Fruit fly (Drosophila melanogaster) whole organism, prepupa: Measurements from ENCODE around the gene CG12507.

Source experiments
- Blimp-1 ChIP-seq: fragments of 200-800 bp; sonication (Bioruptor generic); optimal IDR thresholded peaks from 3 replicates; lab custom pipeline; 2017; ENCODE audit warnings: missing biosample characterization, missing genetic modification characterization, mild to moderate bottlenecking, moderate library complexity, missing genetic modification reagents
- CG10631 ChIP-seq: fragments of 200-800 bp; sonication (Bioruptor generic); optimal IDR thresholded peaks from 2 replicates; lab custom pipeline; 2016; ENCODE audit warnings: missing biosample characterization, missing genetic modification characterization
- CG10669 ChIP-seq: fragments of 200-800 bp; sonication (Bioruptor generic); optimal IDR thresholded peaks from 3 replicates; lab custom pipeline; 2018; ENCODE audit warnings: missing biosample characterization, mild to moderate bottlenecking, missing genetic modification characterization, moderate library complexity
- CG16779 ChIP-seq: fragments of 200-800 bp; sonication (Bioruptor generic); optimal IDR thresholded peaks from 3 replicates; lab custom pipeline; 2017; ENCODE audit warnings: missing biosample characterization, mild to moderate bottlenecking, missing genetic modification characterization
- CG3032 ChIP-seq: fragments of 200-800 bp; optimal IDR thresholded peaks from 2 replicates; lab custom pipeline; 2019; ENCODE audit warnings: missing biosample characterization, mild to moderate bottlenecking, missing genetic modification characterization, moderate library complexity
- CG32006 ChIP-seq: fragments of 200-800 bp; sonication (Bioruptor generic); optimal IDR thresholded peaks from 3 replicates; lab custom pipeline; 2017; ENCODE audit warnings: missing biosample characterization, mild to moderate bottlenecking, missing genetic modification characterization
- CG4318 ChIP-seq: fragments of 200-800 bp; sonication (Bioruptor generic); optimal IDR thresholded peaks from 3 replicates; lab custom pipeline; 2017; ENCODE audit warnings: missing biosample characterization, mild to moderate bottlenecking, missing genetic modification characterization
- CG6808 ChIP-seq: fragments of 200-800 bp; sonication (Bioruptor generic); optimal IDR thresholded peaks from 3 replicates; lab custom pipeline; 2017; ENCODE audit warnings: missing biosample characterization, missing genetic modification characterization, mild to moderate bottlenecking, moderate library complexity, missing genetic modification reagents
- CG6854 ChIP-seq: fragments of 200-800 bp; sonication (Bioruptor generic); optimal IDR thresholded peaks from 2 replicates; lab custom pipeline; 2017; ENCODE audit warnings: missing biosample characterization, mild to moderate bottlenecking, missing genetic modification characterization
- CG8119 ChIP-seq: fragments of 200-800 bp; sonication (Bioruptor generic); IDR thresholded peaks from 3 replicates; pipeline ENCODE4 v1.3.6; 2022; ENCODE audit warnings: missing biosample characterization, missing genetic modification characterization
- CG8319 ChIP-seq: fragments of 200-800 bp; sonication (Bioruptor generic); optimal IDR thresholded peaks from 3 replicates; lab custom pipeline; 2016; ENCODE audit warnings: missing biosample characterization, missing genetic modification characterization
- CG8632 ChIP-seq: fragments of 200-800 bp; sonication (Bioruptor generic); optimal IDR thresholded peaks from 3 replicates; lab custom pipeline; 2016; ENCODE audit warnings: missing biosample characterization, missing genetic modification characterization
- CG9139 ChIP-seq: fragments of 200-800 bp; sonication (Bioruptor generic); optimal IDR thresholded peaks from 3 replicates; lab custom pipeline; 2017; ENCODE audit warnings: missing biosample characterization, mild to moderate bottlenecking, missing genetic modification characterization
- Eip78C ChIP-seq: fragments of 200-800 bp; sonication (Bioruptor generic); peaks from one replicate; lab custom pipeline; 2016; ENCODE audit warnings: missing biosample characterization, missing genetic modification characterization
- Eip93F ChIP-seq: fragments of 200-800 bp; sonication (Bioruptor generic); optimal IDR thresholded peaks from 2 replicates; lab custom pipeline; 2016; ENCODE audit warnings: missing biosample characterization, mild to moderate bottlenecking, missing genetic modification characterization
- Ets96B ChIP-seq: fragments of 200-800 bp; optimal IDR thresholded peaks from 2 replicates; lab custom pipeline; 2019; ENCODE audit warnings: missing biosample characterization, mild to moderate bottlenecking, missing genetic modification characterization, moderate library complexity
- Gug ChIP-seq: fragments of 200-800 bp; sonication (Bioruptor generic); IDR thresholded peaks from 2 replicates; pipeline ENCODE4 v1.3.6; 2022; ENCODE audit warnings: missing biosample characterization, missing genetic modification characterization
- Hr38 ChIP-seq: sonication (Bioruptor generic); optimal IDR thresholded peaks from 2 replicates; lab custom pipeline; 2016; ENCODE audit warnings: missing biosample characterization, missing genetic modification characterization
- Lpt ChIP-seq: fragments of 200-800 bp; sonication (Bioruptor generic); optimal IDR thresholded peaks from 3 replicates; lab custom pipeline; 2016; ENCODE audit warnings: missing biosample characterization, missing genetic modification characterization
- Met ChIP-seq: fragments of 200-800 bp; sonication (Bioruptor generic); optimal IDR thresholded peaks from 3 replicates; lab custom pipeline; 2016; ENCODE audit warnings: missing biosample characterization, missing genetic modification characterization
- Smox ChIP-seq: fragments of 200-800 bp; sonication (Bioruptor generic); optimal IDR thresholded peaks from 3 replicates; lab custom pipeline; 2016; ENCODE audit warnings: missing biosample characterization, missing genetic modification characterization
- Sox15 ChIP-seq: fragments of 200-800 bp; sonication (Bioruptor generic); optimal IDR thresholded peaks from 3 replicates; lab custom pipeline; 2016; ENCODE audit warnings: missing biosample characterization, missing genetic modification characterization
- acj6 ChIP-seq: fragments of 200-800 bp; sonication (Bioruptor generic); optimal IDR thresholded peaks from 3 replicates; lab custom pipeline; 2016; ENCODE audit warnings: missing biosample characterization, missing genetic modification characterization
- cyc ChIP-seq: fragments of 200-800 bp; sonication (Bioruptor generic); optimal IDR thresholded peaks from 3 replicates; lab custom pipeline; 2016; ENCODE audit warnings: missing biosample characterization, missing genetic modification characterization
- dac ChIP-seq: fragments of 200-800 bp; sonication (Bioruptor generic); optimal IDR thresholded peaks from 2 replicates; lab custom pipeline; 2017; ENCODE audit warnings: missing biosample characterization, mild to moderate bottlenecking, missing genetic modification characterization
- dsx ChIP-seq: fragments of 200-800 bp; optimal IDR thresholded peaks from 3 replicates; lab custom pipeline; 2019; ENCODE audit warnings: missing biosample characterization, mild to moderate bottlenecking, missing genetic modification characterization, moderate library complexity; ENCODE audit not compliant: poor library complexity, severe bottlenecking
- esn ChIP-seq: fragments of 200-800 bp; sonication (Bioruptor generic); optimal IDR thresholded peaks from 2 replicates; lab custom pipeline; 2016; ENCODE audit warnings: missing biosample characterization, mild to moderate bottlenecking, missing genetic modification characterization, moderate library complexity
- fkh ChIP-seq: fragments of 200-800 bp; sonication (Bioruptor generic); optimal IDR thresholded peaks from 3 replicates; lab custom pipeline; 2017; ENCODE audit warnings: missing biosample characterization, mild to moderate bottlenecking, missing genetic modification characterization, moderate library complexity
- lz ChIP-seq: fragments of 200-800 bp; sonication (Bioruptor generic); optimal IDR thresholded peaks from 3 replicates; lab custom pipeline; 2016; ENCODE audit warnings: missing biosample characterization, missing genetic modification characterization
- net ChIP-seq: fragments of 200-800 bp; sonication (Bioruptor generic); optimal IDR thresholded peaks from 3 replicates; lab custom pipeline; 2016; ENCODE audit warnings: missing biosample characterization, missing genetic modification characterization
- pdm3 ChIP-seq: fragments of 200-800 bp; sonication (Bioruptor generic); optimal IDR thresholded peaks from 3 replicates; lab custom pipeline; 2016; ENCODE audit warnings: missing biosample characterization, missing genetic modification characterization
- spab ChIP-seq: fragments of 200-800 bp; sonication (Bioruptor generic); optimal IDR thresholded peaks from 2 replicates; lab custom pipeline; 2017; ENCODE audit warnings: missing biosample characterization, mild to moderate bottlenecking, missing genetic modification characterization, missing genetic modification reagents
- ss ChIP-seq, 2 experiments: fragments of 200-800 bp; sonication (Bioruptor generic); optimal IDR thresholded peaks; 2 replicates in 1 of 2; 3 replicates in 1 of 2; lab custom pipeline; 2017 to 2018; ENCODE audit warnings: mild to moderate bottlenecking in 2 of 2, missing biosample characterization in 2 of 2, missing genetic modification characterization in 2 of 2, moderate library complexity in 1 of 2
- topi ChIP-seq: fragments of 200-800 bp; sonication (Bioruptor generic); optimal IDR thresholded peaks from 3 replicates; lab custom pipeline; 2016; ENCODE audit warnings: missing biosample characterization, missing genetic modification characterization

CG12507 gene

dm6 chrX:16266437-16266836 lies at the start of gene CG12507:
TSS of gene CG12507 (minus strand) at chrX:16266537.
- TF ChIP-seq pdm3 (GFP tag; lab: Kevin White, UChicago) (no peak), dac (GFP tag; lab: Kevin White, UChicago) (no peak), Ets96B (tag; lab: Kevin White, UChicago) (no peak), Blimp-1 (GFP tag; lab: Kevin White, UChicago) (no peak), esn (GFP tag; lab: Kevin White, UChicago) (no peak)

- TF ChIP-seq CG8319 (GFP tag; lab: Kevin White, UChicago) (no peak), dsx (GFP tag; lab: Kevin White, UChicago) (no peak), CG9139 (GFP tag; lab: Kevin White, UChicago) (no peak), net (GFP tag; lab: Kevin White, UChicago) (no peak), CG16779 (no peak), Lpt (no peak), Gug (GFP tag; lab: Robert Waterston, UW) (no peak), CG8632 (GFP tag; lab: Kevin White, UChicago) (no peak), pdm3 (GFP tag; lab: Kevin White, UChicago) (no peak), cyc (GFP tag; lab: Kevin White, UChicago) (no peak), Sox15 (GFP tag; lab: Kevin White, UChicago) (no peak), Ets96B (tag; lab: Kevin White, UChicago) (no peak), Smox (no peak), fkh (GFP tag; lab: Kevin White, UChicago) (peak; percentile 53), ss (GFP tag; optimal IDR thresholded peaks at IDR 0.05; lab: Kevin White, UChicago) (no peak), esn (GFP tag; lab: Kevin White, UChicago) (peak; percentile 23), CG3032 (tag; lab: Kevin White, UChicago) (peak; percentile 7), Met (GFP tag; lab: Kevin White, UChicago) (no peak), CG8119 (GFP tag; lab: Robert Waterston, UW) (no peak), Eip78C (GFP tag; lab: Kevin White, UChicago) (peak; percentile 74), CG4318 (GFP tag; lab: Kevin White, UChicago) (no peak), lz (GFP tag; lab: Kevin White, UChicago) (no peak), Blimp-1 (GFP tag; lab: Kevin White, UChicago) (no peak), Hr38 (GFP tag; lab: Kevin White, UChicago) (no peak)
Measured at dm6 chrX:16313078-16313875, 46.9 kb upstream of the CG12507 start, which contains the start of the genes CG9915 and SWIP. TSS of gene CG9915 (minus strand) at chrX:16313138. TSS of gene SWIP (plus strand) at chrX:16313709.

DNA sequence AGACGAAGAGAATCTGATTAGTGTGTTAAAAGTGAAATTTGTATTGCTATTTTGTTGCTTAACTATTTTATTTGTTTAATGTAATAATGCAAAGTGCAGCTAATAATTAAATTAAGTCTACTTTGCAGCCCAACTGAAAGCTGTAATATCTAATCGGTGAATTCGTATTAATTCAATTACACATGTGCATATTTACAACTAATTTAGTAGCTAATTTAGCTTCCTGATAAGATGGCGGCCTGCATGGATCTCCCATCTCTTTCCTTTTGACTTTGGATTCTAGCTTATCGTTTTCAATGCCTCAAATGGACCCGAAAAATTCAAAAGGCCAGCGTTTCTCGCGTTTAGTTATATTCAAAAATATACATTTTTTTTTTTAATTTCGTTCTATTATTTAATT lies 43.4 kb upstream of the CG12507 start:
- no peak for TF ChIP-seq CG9139 (GFP tag; lab: Kevin White, UChicago)
- TF ChIP-seq spab (GFP tag; lab: Kevin White, UChicago): no peak
- TF ChIP-seq Gug (GFP tag; lab: Robert Waterston, UW): no peak
- no peak for TF ChIP-seq Ets96B (tag; lab: Kevin White, UChicago)
- no peak for TF ChIP-seq CG6854 (GFP tag; lab: Kevin White, UChicago)
- TF ChIP-seq CG3032 (tag; lab: Kevin White, UChicago): no peak
- TF ChIP-seq CG10631 (GFP tag; lab: Kevin White, UChicago): no peak
- no peak for TF ChIP-seq net (GFP tag; lab: Kevin White, UChicago)
- no peak for TF ChIP-seq Eip93F (GFP tag; lab: Kevin White, UChicago)
- TF ChIP-seq CG6808: no peak
- TF ChIP-seq Sox15 (GFP tag; lab: Kevin White, UChicago): no peak
- no peak for TF ChIP-seq Eip78C (GFP tag; lab: Kevin White, UChicago)
- TF ChIP-seq cyc (GFP tag; lab: Kevin White, UChicago): no peak
- no peak for TF ChIP-seq acj6 (GFP tag; lab: Kevin White, UChicago)
- TF ChIP-seq topi (GFP tag; lab: Kevin White, UChicago): no peak
- no peak for TF ChIP-seq CG4318 (GFP tag; lab: Kevin White, UChicago)
- TF ChIP-seq dsx (GFP tag; lab: Kevin White, UChicago): no peak
- TF ChIP-seq CG10669 (GFP tag; lab: Kevin White, UChicago): no peak
- TF ChIP-seq CG32006: no peak
